Fruit fly (Drosophila melanogaster): Measurements from ENCODE around the gene CG4281.
A peak's percentile ranks its signal among the peaks of the same experiment; 100 is the strongest.

Gene CG4281

dm6 chrX:2112660-2113059 is 47.7 kb upstream of the CG4281 start (continued):
- TF ChIP-seq CG2199 (GFP tag; IDR thresholded peaks at IDR 0.05) = 0 out of 3 replicates have a peak, but pooled peaks have one; percentile 15
- TF ChIP-seq CG2120 (GFP tag; optimal IDR thresholded peaks at IDR 0.05) = no peak
- TF ChIP-seq CG31365 (tag; optimal IDR thresholded peaks at IDR 0.05) = peak; percentile 19
- peak; percentile 68 for TF ChIP-seq CTCF (GFP tag; optimal IDR thresholded peaks at IDR 0.05)
- TF ChIP-seq CG13894 (tag; optimal IDR thresholded peaks at IDR 0.05) = peak; percentile 5
- no peak for TF ChIP-seq CG11504 (tag; optimal IDR thresholded peaks at IDR 0.05)
- TF ChIP-seq Fer2 (tag; optimal IDR thresholded peaks at IDR 0.05) = no peak
- TF ChIP-seq Pdp1 (GFP tag; optimal IDR thresholded peaks at IDR 0.05) = no peak
- TF ChIP-seq trem (tag; optimal IDR thresholded peaks at IDR 0.05) = no peak
- no peak for TF ChIP-seq CG18262 (tag; optimal IDR thresholded peaks at IDR 0.05)
- TF ChIP-seq CG15073 (GFP tag; optimal IDR thresholded peaks at IDR 0.05) = no peak
- no peak for TF ChIP-seq CG8281 (tag; optimal IDR thresholded peaks at IDR 0.05)
- TF ChIP-seq Sox100B (GFP tag; optimal IDR thresholded peaks at IDR 0.05) = no peak
- TF ChIP-seq CG10979 (tag; optimal IDR thresholded peaks at IDR 0.05) = no peak
- TF ChIP-seq pum (GFP tag; optimal IDR thresholded peaks at IDR 0.05) = no peak
- no peak for TF ChIP-seq nmo (GFP tag; optimal IDR thresholded peaks at IDR 0.05)
- no peak for TF ChIP-seq Mrtf (GFP tag; IDR thresholded peaks at IDR 0.05)
- no peak for TF ChIP-seq Fer1 (GFP tag; optimal IDR thresholded peaks at IDR 0.05)
- TF ChIP-seq pzg (GFP tag; optimal IDR thresholded peaks at IDR 0.05) = peak; percentile 21
- TF ChIP-seq lmd (GFP tag; IDR thresholded peaks at IDR 0.05) = no peak
- TF ChIP-seq NK7.1 (GFP tag; optimal IDR thresholded peaks at IDR 0.05) = no peak
- TF ChIP-seq corto (GFP tag; optimal IDR thresholded peaks at IDR 0.05) = no peak
- TF ChIP-seq sna (GFP tag; IDR thresholded peaks at IDR 0.05; ENCODE audit: partially characterized antibody) = no peak
- no peak for TF ChIP-seq CG7357 (GFP tag; IDR thresholded peaks at IDR 0.05)
- no peak for TF ChIP-seq CG8359 (GFP tag; optimal IDR thresholded peaks at IDR 0.05; ENCODE audit: borderline replicate concordance)
- TF ChIP-seq grn (GFP tag; optimal IDR thresholded peaks at IDR 0.05) = no peak
- TF ChIP-seq tio (GFP tag; optimal IDR thresholded peaks at IDR 0.05) = no peak
- no peak for TF ChIP-seq CG2875 (GFP tag; optimal IDR thresholded peaks at IDR 0.05)
- TF ChIP-seq exex (tag; optimal IDR thresholded peaks at IDR 0.05) = no peak

- TF ChIP-seq CG10959 (GFP tag; IDR thresholded peaks at IDR 0.05) (no peak), BtbVII (GFP tag; optimal IDR thresholded peaks at IDR 0.05) (no peak), zfh1 (GFP tag; IDR thresholded peaks at IDR 0.05) (peak; percentile 48; the same call in 1 of the 3 replicates), CG31365 (tag; optimal IDR thresholded peaks at IDR 0.05) (peak; percentile 72), tin (GFP tag; optimal IDR thresholded peaks at IDR 0.05) (peak; percentile 9), ash1 (GFP tag; optimal IDR thresholded peaks at IDR 0.05) (no peak), Ets65A (GFP tag) (peak; percentile 76), Med (GFP tag) (peak; percentile 66), CG8290 (GFP tag; optimal IDR thresholded peaks at IDR 0.05) (peak; percentile 49), CG8290 (tag; optimal IDR thresholded peaks at IDR 0.05) (no peak), esg (GFP tag; conservative IDR thresholded peaks at IDR 0.05) (0 out of 2 replicates have a peak, but pooled peaks have one; percentile 10), Xrp1 (GFP tag; IDR thresholded peaks at IDR 0.05) (peak; percentile 28; the same call in 1 of the 2 replicates), mam (GFP tag; optimal IDR thresholded peaks at IDR 0.05) (no peak), ranshi (GFP tag; IDR thresholded peaks at IDR 0.05) (peak; percentile 36; the same call in 1 of the 2 replicates), CG6689 (GFP tag; IDR thresholded peaks at IDR 0.05) (0 out of 2 replicates have a peak, but pooled peaks have one; percentile 21), grau (tag; optimal IDR thresholded peaks at IDR 0.05) (peak; percentile 46), CG10147 (GFP tag; optimal IDR thresholded peaks at IDR 0.05) (no peak), CG15696 (tag; optimal IDR thresholded peaks at IDR 0.05) (peak; percentile 24), Dfd (GFP tag; optimal IDR thresholded peaks at IDR 0.05) (peak in 1 of 2 experiments; percentile 35), Drgx (GFP tag; IDR thresholded peaks at IDR 0.05) (peak; percentile 81)
Measured at dm6 chrX:2108639-2109038, 43.7 kb upstream of the CG4281 start.
